Worm (Caenorhabditis elegans) whole organism, young adult: ENCODE measurements around the gene rab-7.

Experiments used
- B0019.2 ChIP-seq: fragments of 200-800 bp; sonication (Bioruptor generic); conservative IDR thresholded peaks from 2 replicates; pipeline ENCODE4 v1.3.6; 2022; ENCODE audit warnings: missing genetic modification reagents, missing genetic modification characterization, missing compliant biosample characterization
- B0035.1 ChIP-seq: sonication (generic microtip); optimal IDR thresholded peaks from 2 replicates; lab custom pipeline; 2016; ENCODE audit warnings: missing genetic modification characterization, mild to moderate bottlenecking, missing compliant biosample characterization, missing genotype, missing genetic modification reagents
- B0336.3 ChIP-seq: fragments of 200-800 bp; sonication (Bioruptor generic); IDR thresholded peaks from 2 replicates; pipeline ENCODE4 v1.3.6; 2022; ENCODE audit warnings: missing genetic modification characterization, missing compliant biosample characterization
- D2030.7 ChIP-seq: fragments of 200-800 bp; sonication (Bioruptor generic); IDR thresholded peaks from 2 replicates; pipeline ENCODE4 v1.3.6; 2022; ENCODE audit warnings: missing genetic modification reagents, missing genetic modification characterization, missing compliant biosample characterization
- F33H1.4 ChIP-seq: fragments of 200-800 bp; sonication (Bioruptor generic); IDR thresholded peaks from 2 replicates; pipeline ENCODE4 v1.3.6; 2022; ENCODE audit warnings: missing genetic modification reagents, missing genetic modification characterization, missing compliant biosample characterization
- F49E8.2 ChIP-seq: sonication (generic microtip); optimal IDR thresholded peaks from 3 replicates; lab custom pipeline; 2017; ENCODE audit warnings: missing genetic modification characterization, mild to moderate bottlenecking, missing compliant biosample characterization, antibody characterized with exemption, moderate library complexity; ENCODE audit not compliant: insufficient read depth
- F52B5.7 ChIP-seq: sonication (generic microtip); optimal IDR thresholded peaks from 2 replicates; lab custom pipeline; 2016; ENCODE audit warnings: mild to moderate bottlenecking, missing genetic modification characterization, missing compliant biosample characterization
- F57C9.4 ChIP-seq: sonication (generic microtip); optimal IDR thresholded peaks from 2 replicates; lab custom pipeline; 2017; ENCODE audit warnings: mild to moderate bottlenecking, missing genetic modification characterization, missing compliant biosample characterization
- Y56A3A.18 ChIP-seq: fragments of 200-800 bp; sonication (Bioruptor generic); IDR thresholded peaks from 2 replicates; pipeline ENCODE4 v1.3.6; 2022; ENCODE audit warnings: missing genetic modification reagents, missing genetic modification characterization, missing compliant biosample characterization
- Y79H2A.3 ChIP-seq: fragments of 200-800 bp; sonication (Bioruptor generic); conservative IDR thresholded peaks from 2 replicates; pipeline ENCODE4 v1.3.6; 2022; ENCODE audit warnings: missing genetic modification reagents, missing genetic modification characterization, missing compliant biosample characterization
- ama-1 ChIP-seq, 3 experiments: fragments of 150-350 bp in 1 of 3; sonication (generic microtip) in 2 of 3; optimal IDR thresholded peaks; 2 replicates each; lab custom pipeline; 2014 to 2018; ENCODE audit warnings: missing biosample characterization in 2 of 3, missing genetic modification characterization in 2 of 3, missing genetic modification reagents in 2 of 3
- aptf-3 ChIP-seq: fragments of 200-800 bp; sonication (Bioruptor generic); IDR thresholded peaks from 2 replicates; pipeline ENCODE4 v1.3.6; 2022; ENCODE audit warnings: missing genetic modification characterization, missing compliant biosample characterization
- attf-6 ChIP-seq: fragments of 200-800 bp; sonication (Bioruptor generic); IDR thresholded peaks from 2 replicates; pipeline ENCODE4 v1.3.6; 2022; ENCODE audit warnings: missing genetic modification reagents, missing genetic modification characterization, missing compliant biosample characterization
- cebp-1 ChIP-seq, 2 experiments: fragments of 200-800 bp in 1 of 2; sonication (Bioruptor generic) in 1 of 2; sonication (generic microtip) in 1 of 2; IDR thresholded peaks in 1 of 2; optimal IDR thresholded peaks in 1 of 2; 2 replicates each; pipeline versions ENCODE4 v1.3.6 to Lab custom; 2017 to 2022; ENCODE audit warnings: missing compliant biosample characterization in 2 of 2, missing genetic modification characterization in 2 of 2, mild to moderate bottlenecking in 1 of 2, missing genetic modification reagents in 1 of 2, moderate library complexity in 1 of 2
- ceh-58 ChIP-seq: fragments of 200-800 bp; sonication (Bioruptor generic); IDR thresholded peaks from 2 replicates; pipeline ENCODE4 v1.3.6; 2022; ENCODE audit warnings: missing genetic modification characterization, missing compliant biosample characterization
- ceh-91 ChIP-seq: fragments of 200-800 bp; sonication (Bioruptor generic); IDR thresholded peaks from 2 replicates; pipeline ENCODE4 v1.3.6; 2022; ENCODE audit warnings: missing genetic modification reagents, missing genetic modification characterization, missing compliant biosample characterization
- chd-7 ChIP-seq: sonication (generic microtip); optimal IDR thresholded peaks from 2 replicates; lab custom pipeline; 2016; ENCODE audit warnings: mild to moderate bottlenecking, missing genetic modification characterization, moderate library complexity, missing compliant biosample characterization
- egl-18 ChIP-seq: fragments of 200-800 bp; sonication (Bioruptor generic); IDR thresholded peaks from 2 replicates; pipeline ENCODE4 v1.3.6; 2022; ENCODE audit warnings: missing genetic modification reagents, missing genetic modification characterization, missing compliant biosample characterization
- ekl-4 ChIP-seq: fragments of 200-800 bp; sonication (Bioruptor generic); IDR thresholded peaks from 2 replicates; pipeline ENCODE4 v1.3.6; 2022; ENCODE audit warnings: missing genetic modification reagents, missing genetic modification characterization, missing compliant biosample characterization
- ets-4 ChIP-seq: fragments of 200-800 bp; sonication (Bioruptor generic); optimal IDR thresholded peaks from 2 replicates; lab custom pipeline; 2018; ENCODE audit warnings: mild to moderate bottlenecking, missing genetic modification characterization, missing compliant biosample characterization
- fkh-3 ChIP-seq: sonication (generic microtip); optimal IDR thresholded peaks from 2 replicates; lab custom pipeline; 2016; ENCODE audit warnings: mild to moderate bottlenecking, missing genetic modification characterization, missing compliant biosample characterization
- gei-17 ChIP-seq: fragments of 200-800 bp; sonication (Bioruptor generic); optimal IDR thresholded peaks from 2 replicates; lab custom pipeline; 2018; ENCODE audit warnings: mild to moderate bottlenecking, missing genetic modification characterization, missing compliant biosample characterization
- hrde-1 ChIP-seq: sonication (generic microtip); optimal IDR thresholded peaks from 2 replicates; lab custom pipeline; 2016; ENCODE audit warnings: missing genetic modification characterization, mild to moderate bottlenecking, missing compliant biosample characterization, moderate library complexity, missing genotype, missing genetic modification reagents, borderline replicate concordance
- let-526 ChIP-seq: fragments of 200-800 bp; sonication (Bioruptor generic); IDR thresholded peaks from 2 replicates; pipeline ENCODE4 v1.3.6; 2022; ENCODE audit warnings: missing genetic modification reagents, missing genetic modification characterization, missing compliant biosample characterization
- lin-26 ChIP-seq: fragments of 200-800 bp; sonication (Bioruptor generic); IDR thresholded peaks from 2 replicates; pipeline ENCODE4 v1.3.6; 2022; ENCODE audit warnings: missing genetic modification reagents, missing genetic modification characterization, missing compliant biosample characterization
- lin-35 ChIP-seq, 3 experiments: fragments of 150-350 bp in 2 of 3; sonication (generic microtip) in 1 of 3; optimal IDR thresholded peaks; 2 replicates each; lab custom pipeline; 2014 to 2018; ENCODE audit warnings: missing biosample characterization in 3 of 3, missing genetic modification characterization in 3 of 3, missing genetic modification reagents in 3 of 3
- lsl-1 ChIP-seq: fragments of 200-800 bp; sonication (Bioruptor generic); optimal IDR thresholded peaks from 2 replicates; lab custom pipeline; 2018; ENCODE audit warnings: mild to moderate bottlenecking, missing genetic modification characterization, moderate library complexity, missing compliant biosample characterization
- madf-6 ChIP-seq: fragments of 200-800 bp; sonication (Bioruptor generic); IDR thresholded peaks from 2 replicates; pipeline ENCODE4 v1.3.6; 2022; ENCODE audit warnings: missing genetic modification reagents, missing genetic modification characterization, missing compliant biosample characterization
- madf-8 ChIP-seq: fragments of 200-800 bp; sonication (Bioruptor generic); conservative IDR thresholded peaks from 2 replicates; pipeline ENCODE4 v1.3.6; 2022; ENCODE audit warnings: missing genetic modification reagents, missing genetic modification characterization, missing compliant biosample characterization
- nhr-120 ChIP-seq: fragments of 200-800 bp; sonication (Bioruptor generic); IDR thresholded peaks from 2 replicates; pipeline ENCODE4 v1.3.6; 2022; ENCODE audit warnings: missing genetic modification characterization, missing compliant biosample characterization
- pbrm-1 ChIP-seq: fragments of 200-800 bp; sonication (Bioruptor generic); IDR thresholded peaks from 2 replicates; pipeline ENCODE4 v1.3.6; 2022; ENCODE audit warnings: missing genetic modification reagents, missing genetic modification characterization, missing compliant biosample characterization
- sea-2 ChIP-seq: fragments of 200-800 bp; sonication (Bioruptor generic); IDR thresholded peaks from 2 replicates; pipeline ENCODE4 v1.3.6; 2022; ENCODE audit warnings: missing genetic modification characterization, missing compliant biosample characterization
- snpc-1.3 ChIP-seq: sonication (generic microtip); optimal IDR thresholded peaks from 2 replicates; lab custom pipeline; 2017; ENCODE audit warnings: missing genetic modification characterization, mild to moderate bottlenecking, missing compliant biosample characterization, antibody characterized with exemption, moderate library complexity, missing genotype, missing genetic modification reagents; ENCODE audit not compliant: insufficient read depth
- snpc-3.4 ChIP-seq: sonication (generic microtip); optimal IDR thresholded peaks from 2 replicates; lab custom pipeline; 2017; ENCODE audit warnings: missing genetic modification characterization, mild to moderate bottlenecking, missing compliant biosample characterization, antibody characterized with exemption, moderate library complexity, missing genotype, missing genetic modification reagents
- snpc-4 ChIP-seq, 5 experiments: fragments of 150-350 bp in 1 of 5; sonication (generic microtip) in 4 of 5; optimal IDR thresholded peaks; 2 replicates each; lab custom pipeline; 2014 to 2018; ENCODE audit warnings: missing genetic modification characterization in 5 of 5, missing biosample characterization in 3 of 5, antibody characterized with exemption in 2 of 5, mild to moderate bottlenecking in 2 of 5, missing compliant biosample characterization in 2 of 5, missing genotype in 2 of 5, moderate library complexity in 2 of 5, missing genetic modification reagents in 1 of 5
- sptf-2 ChIP-seq: fragments of 200-800 bp; sonication (Bioruptor generic); optimal IDR thresholded peaks from 2 replicates; lab custom pipeline; 2018; ENCODE audit warnings: mild to moderate bottlenecking, missing genetic modification characterization, missing compliant biosample characterization
- unc-130 ChIP-seq: sonication (generic microtip); optimal IDR thresholded peaks from 2 replicates; lab custom pipeline; 2016; ENCODE audit warnings: missing genetic modification reagents, missing genetic modification characterization, missing compliant biosample characterization
- ztf-22 ChIP-seq: fragments of 200-800 bp; sonication (Bioruptor generic); optimal IDR thresholded peaks from 2 replicates; lab custom pipeline; 2018; ENCODE audit warnings: mild to moderate bottlenecking, missing genetic modification characterization, moderate library complexity, missing compliant biosample characterization
- ztf-28 ChIP-seq: fragments of 200-800 bp; sonication (Bioruptor generic); IDR thresholded peaks from 2 replicates; pipeline ENCODE4 v1.3.6; 2022; ENCODE audit warnings: missing genetic modification reagents, missing genetic modification characterization, missing compliant biosample characterization
- ztf-3 ChIP-seq: fragments of 200-800 bp; sonication (Bioruptor generic); optimal IDR thresholded peaks from 2 replicates; lab custom pipeline; 2018; ENCODE audit warnings: mild to moderate bottlenecking, missing genetic modification characterization, missing compliant biosample characterization

The rab-7 gene

DNA sequence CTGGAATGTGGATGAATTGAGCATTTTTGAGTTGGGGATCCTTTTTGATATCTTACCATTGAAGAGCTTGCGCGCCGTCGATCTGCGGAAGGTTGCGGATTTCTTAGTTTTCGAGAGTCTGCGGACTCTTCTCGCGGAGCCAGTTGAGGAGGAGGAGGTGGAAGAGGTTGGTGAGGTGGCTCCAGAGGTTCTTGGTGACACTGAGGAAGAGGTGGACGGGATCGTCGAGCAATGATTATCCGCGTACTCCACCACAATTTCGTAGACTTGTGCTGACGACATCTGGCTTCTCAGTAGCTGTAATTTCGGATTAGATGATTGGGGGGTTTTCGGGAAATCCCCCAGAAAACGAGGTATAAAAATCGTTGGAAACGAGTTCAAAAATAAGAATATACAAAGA lies 10.6 kb upstream of the rab-7 start, which contains the start of gene Y17G7B.21 (continued):
- TF ChIP-seq snpc-4 (GFP tag; optimal IDR thresholded peaks at IDR 0.05; lab: Kevin White, UChicago) (no peak), snpc-4 (tag; optimal IDR thresholded peaks at IDR 0.05; lab: Kevin White, UChicago) (no peak), ekl-4 (GFP tag; lab: Robert Waterston, UW) (no peak; the same call in 1 of the 2 replicates), chd-7 (peak; percentile 67), ztf-28 (GFP tag; lab: Robert Waterston, UW) (no peak), B0035.1 (no peak), ztf-3 (GFP tag; lab: Kevin White, UChicago) (no peak), lin-26 (GFP tag; lab: Robert Waterston, UW) (0 out of 2 replicates have a peak, but pooled peaks have one; percentile 11), Y79H2A.3 (no peak), pbrm-1 (no peak), sptf-2 (no peak), unc-130 (GFP tag; lab: Kevin White, UChicago) (peak; percentile 35), fkh-3 (tag; lab: Kevin White, UChicago) (no peak), ceh-91 (GFP tag; lab: Robert Waterston, UW) (no peak), ceh-58 (GFP tag; lab: Robert Waterston, UW) (0 out of 2 replicates have a peak, but pooled peaks have one; percentile 83), D2030.7 (no peak), B0336.3 (GFP tag; lab: Robert Waterston, UW) (peak; percentile 58; the same call in 1 of the 2 replicates), F57C9.4 (peak; percentile 51), nhr-120 (GFP tag; lab: Robert Waterston, UW) (0 out of 2 replicates have a peak, but pooled peaks have one; percentile 81), Y56A3A.18 (GFP tag; lab: Robert Waterston, UW) (peak; percentile 25; the same call in 1 of the 2 replicates), F49E8.2 (tag; lab: Kevin White, UChicago) (no peak), hrde-1 (tag; lab: Kevin White, UChicago) (peak; percentile 89), madf-6 (GFP tag; lab: Robert Waterston, UW) (peak; percentile 43), B0019.2 (GFP tag; lab: Robert Waterston, UW) (no peak), madf-8 (GFP tag; lab: Robert Waterston, UW) (no peak), ama-1 (optimal IDR thresholded peaks at IDR 0.05; lab: Kevin White, UChicago) (no peak), ama-1 (GFP tag; optimal IDR thresholded peaks at IDR 0.05; lab: Kevin White, UChicago) (no peak)

DNA sequence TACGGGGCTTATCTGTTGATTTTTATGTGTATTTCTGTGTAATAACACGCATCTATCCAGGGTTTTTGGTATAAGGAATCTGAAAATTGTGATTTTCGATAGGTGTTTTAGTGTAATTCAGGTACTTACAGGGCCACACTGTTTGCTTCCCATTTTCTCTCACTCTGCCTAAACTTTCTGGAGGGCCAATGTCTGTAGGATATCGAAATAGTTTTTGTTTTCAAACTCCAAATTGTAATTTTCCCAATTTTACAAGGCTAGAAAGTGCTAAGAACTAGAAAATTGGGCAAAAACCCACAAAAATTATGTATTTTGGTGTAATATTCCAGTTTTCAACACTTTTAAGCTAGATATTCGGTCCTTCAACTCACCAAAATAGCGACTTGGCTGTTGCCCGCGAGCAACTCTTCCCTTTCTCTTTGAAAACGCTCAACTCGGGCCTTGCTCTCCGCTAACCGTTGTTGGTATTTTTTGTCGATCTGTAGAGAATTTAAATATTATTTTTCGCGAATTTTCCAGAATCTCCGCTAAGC lies 10.1 kb upstream of the rab-7 start:
- TF ChIP-seq snpc-1.3 (tag; lab: Kevin White, UChicago) (no peak), let-526 (GFP tag; lab: Robert Waterston, UW) (no peak), lin-35 (GFP tag; optimal IDR thresholded peaks at IDR 0.05; lab: Kevin White, UChicago) (peak in 1 of 3 experiments; percentile 4), ztf-22 (GFP tag; lab: Kevin White, UChicago) (no peak)

DNA sequence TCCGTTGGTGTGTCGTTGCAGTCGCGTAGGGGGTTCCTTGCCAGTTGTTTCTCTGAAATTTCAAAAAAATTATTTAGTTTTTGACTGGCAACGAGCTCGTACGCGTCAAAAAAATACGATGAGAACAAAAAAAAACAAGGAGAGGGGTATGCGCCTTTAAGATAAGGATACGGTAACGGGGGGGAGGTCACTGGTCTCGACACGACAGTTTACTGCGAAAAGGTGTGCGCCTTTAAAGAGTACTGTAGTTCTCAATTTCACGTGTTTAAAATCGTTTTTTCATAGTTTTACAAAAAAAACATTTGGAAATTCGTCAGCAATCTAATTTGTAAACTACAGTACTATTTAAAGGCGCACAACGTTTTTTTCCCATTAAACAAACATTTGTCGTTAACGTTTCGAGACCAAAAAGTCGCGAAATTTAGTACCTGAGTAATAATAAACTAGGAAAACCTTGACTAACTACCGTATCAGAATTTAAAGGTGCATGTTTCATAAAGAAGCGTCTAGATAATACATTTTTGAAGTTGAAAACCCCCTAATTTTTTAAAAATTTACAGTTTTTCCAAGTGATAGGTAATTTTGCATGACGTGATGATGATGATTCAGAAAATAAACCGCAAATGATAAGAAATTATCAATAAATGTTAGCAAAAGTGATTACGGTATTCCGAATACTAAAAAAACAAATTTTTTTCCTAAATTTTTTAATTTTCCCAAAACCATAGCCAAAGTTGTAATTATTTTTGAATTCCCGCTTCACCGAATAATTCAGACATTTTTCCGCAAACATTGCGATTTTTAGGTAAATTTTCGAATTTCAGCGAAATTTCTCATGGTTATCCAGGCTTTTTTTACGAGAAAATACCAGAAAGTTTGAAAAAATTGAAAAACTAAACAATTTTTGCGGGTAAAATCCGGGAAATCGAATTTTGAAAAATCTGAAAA lies 7.6 kb upstream of the rab-7 start:
- TF ChIP-seq egl-18 (GFP tag; lab: Robert Waterston, UW): 0 out of 2 replicates have a peak, but pooled peaks have one; percentile 51
- peak; percentile 49 for TF ChIP-seq hrde-1 (tag; lab: Kevin White, UChicago)
- TF ChIP-seq sea-2 (GFP tag; lab: Robert Waterston, UW): no peak
- TF ChIP-seq cebp-1 (GFP tag; IDR thresholded peaks at IDR 0.05; lab: Robert Waterston, UW): no peak
- peak; percentile 74 for TF ChIP-seq cebp-1 (tag; optimal IDR thresholded peaks at IDR 0.05; lab: Kevin White, UChicago)
- TF ChIP-seq snpc-3.4 (tag; lab: Kevin White, UChicago): peak; percentile 33
- TF ChIP-seq gei-17: peak; percentile 46
- TF ChIP-seq lsl-1 (GFP tag; lab: Kevin White, UChicago): peak; percentile 89
- peak; percentile 47; the same call in 1 of the 2 replicates for TF ChIP-seq Y56A3A.18 (GFP tag; lab: Robert Waterston, UW)
- TF ChIP-seq F33H1.4: peak; percentile 82
- TF ChIP-seq attf-6 (GFP tag; lab: Robert Waterston, UW): no peak
- no peak for TF ChIP-seq snpc-4 (GFP tag; optimal IDR thresholded peaks at IDR 0.05; lab: Kevin White, UChicago)
- TF ChIP-seq snpc-4 (tag; optimal IDR thresholded peaks at IDR 0.05; lab: Kevin White, UChicago): peak in 1 of 4 experiments; percentile 30
- 0 out of 2 replicates have a peak, but pooled peaks have one; percentile 55 for TF ChIP-seq aptf-3 (GFP tag; lab: Robert Waterston, UW)
- peak; percentile 12 for TF ChIP-seq F52B5.7 (tag; lab: Kevin White, UChicago)
- no peak for TF ChIP-seq ets-4 (GFP tag; lab: Kevin White, UChicago)
